Worm (Caenorhabditis elegans) whole organism, midembryonic: Measurements from ENCODE around the gene Y81B9A.2.

Source experiments
- T22C8.4 ChIP-seq: fragments of 200-800 bp; sonication (Bioruptor generic); IDR thresholded peaks from 2 replicates; pipeline ENCODE4 v1.3.6; 2022; ENCODE audit warnings: missing genetic modification characterization, missing compliant biosample characterization
- cog-1 ChIP-seq: sonication (generic microtip); optimal IDR thresholded peaks from 2 replicates; lab custom pipeline; 2016; ENCODE audit warnings: missing genetic modification characterization, missing compliant biosample characterization
- flt-1 ChIP-seq: fragments of 200-800 bp; sonication (Bioruptor generic); IDR thresholded peaks from 2 replicates; pipeline ENCODE4 v1.3.6; 2022; ENCODE audit warnings: missing genetic modification characterization, missing compliant biosample characterization
- klf-2 ChIP-seq: fragments of 200-800 bp; sonication (Bioruptor generic); conservative IDR thresholded peaks from 2 replicates; pipeline ENCODE4 v1.3.6; 2022; ENCODE audit warnings: missing genetic modification reagents, missing genetic modification characterization, missing compliant biosample characterization
- med-1 ChIP-seq: sonication (generic microtip); optimal IDR thresholded peaks from 2 replicates; lab custom pipeline; 2017; ENCODE audit warnings: missing genetic modification characterization, mild to moderate bottlenecking, missing compliant biosample characterization, antibody characterized with exemption, missing genetic modification reagents; ENCODE audit not compliant: insufficient read depth
- ref-1 ChIP-seq: fragments of 200-800 bp; sonication (Bioruptor generic); conservative IDR thresholded peaks from 2 replicates; pipeline ENCODE4 v1.3.6; 2022; ENCODE audit warnings: missing genetic modification reagents, missing genetic modification characterization, missing compliant biosample characterization
- tab-1 ChIP-seq: fragments of 200-800 bp; sonication (Bioruptor generic); IDR thresholded peaks from 2 replicates; pipeline ENCODE4 v1.3.6; 2022; ENCODE audit warnings: missing genetic modification characterization, missing compliant biosample characterization
- ztf-23 ChIP-seq: fragments of 200-800 bp; sonication (Bioruptor generic); IDR thresholded peaks from 2 replicates; pipeline ENCODE4 v1.3.6; 2022; ENCODE audit warnings: missing genetic modification reagents, missing genetic modification characterization, missing compliant biosample characterization
- ztf-29 ChIP-seq: fragments of 200-800 bp; sonication (Bioruptor generic); IDR thresholded peaks from 2 replicates; pipeline ENCODE4 v1.3.6; 2022; ENCODE audit warnings: missing genetic modification reagents, missing genetic modification characterization, missing compliant biosample characterization

Gene Y81B9A.2

DNA sequence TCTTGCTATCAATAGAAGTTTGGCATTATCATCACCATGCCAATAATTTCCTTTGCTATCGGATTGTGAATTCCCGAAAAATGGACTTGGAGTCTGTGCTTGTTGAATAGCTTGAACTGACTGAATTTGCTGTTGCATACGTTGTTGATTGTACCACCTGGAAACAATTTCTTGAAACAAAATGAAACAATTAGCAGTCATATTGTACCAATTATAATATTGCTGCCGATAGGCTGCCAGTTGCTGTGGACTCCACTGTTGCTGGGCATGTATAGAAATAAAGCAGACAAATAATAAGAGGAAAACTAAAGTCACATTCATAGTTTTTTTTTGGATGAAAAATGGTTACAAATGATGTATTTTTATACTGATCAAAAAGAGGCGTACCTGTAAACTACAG, 17.0 kb upstream of the Y81B9A.2 start, which contains the start of gene B0563.10:
TSS of gene B0563.10 (minus strand) at position 325 of the 400 bp plus-strand sequence.
- TF ChIP-seq tab-1 (GFP tag; lab: Robert Waterston, UW) (no peak), klf-2 (GFP tag; lab: Robert Waterston, UW) (no peak), ref-1 (GFP tag; lab: Robert Waterston, UW) (no peak), ztf-23 (no peak), T22C8.4 (GFP tag; lab: Robert Waterston, UW) (no peak), flt-1 (no peak), ztf-29 (GFP tag; lab: Robert Waterston, UW) (no peak), med-1 (GFP tag; lab: Kevin White, UChicago) (no peak), cog-1 (no peak)

DNA sequence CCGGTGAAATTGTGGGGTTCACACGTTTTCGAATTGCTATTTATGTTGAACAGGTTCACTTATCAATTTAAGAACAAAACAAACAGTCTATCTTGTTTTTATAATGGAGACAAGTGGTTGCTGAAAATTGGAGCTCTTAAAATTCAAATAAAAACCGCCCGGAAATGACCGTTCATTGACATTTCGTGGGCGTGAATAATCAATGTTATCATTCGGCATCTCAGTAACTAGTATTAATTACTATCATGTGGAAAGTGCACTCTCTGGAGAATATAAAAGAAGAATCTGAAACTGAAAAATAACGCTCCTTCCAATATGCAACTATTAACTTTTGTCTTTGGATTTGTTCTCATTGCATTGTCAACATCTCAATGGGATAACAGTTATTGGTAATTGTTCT, 15.7 kb upstream of the Y81B9A.2 start, which contains the start of gene B0563.9:
TSS of gene B0563.9 (plus strand) at position 301 of the 400 bp plus-strand sequence.
- no peak for TF ChIP-seq tab-1 (GFP tag; lab: Robert Waterston, UW)
- no peak for TF ChIP-seq ztf-29 (GFP tag; lab: Robert Waterston, UW)
- TF ChIP-seq med-1 (GFP tag; lab: Kevin White, UChicago): no peak
- TF ChIP-seq ref-1 (GFP tag; lab: Robert Waterston, UW): no peak
- TF ChIP-seq klf-2 (GFP tag; lab: Robert Waterston, UW): no peak
- TF ChIP-seq cog-1: no peak
- no peak for TF ChIP-seq ztf-23
- no peak for TF ChIP-seq T22C8.4 (GFP tag; lab: Robert Waterston, UW)
- TF ChIP-seq flt-1: no peak

DNA sequence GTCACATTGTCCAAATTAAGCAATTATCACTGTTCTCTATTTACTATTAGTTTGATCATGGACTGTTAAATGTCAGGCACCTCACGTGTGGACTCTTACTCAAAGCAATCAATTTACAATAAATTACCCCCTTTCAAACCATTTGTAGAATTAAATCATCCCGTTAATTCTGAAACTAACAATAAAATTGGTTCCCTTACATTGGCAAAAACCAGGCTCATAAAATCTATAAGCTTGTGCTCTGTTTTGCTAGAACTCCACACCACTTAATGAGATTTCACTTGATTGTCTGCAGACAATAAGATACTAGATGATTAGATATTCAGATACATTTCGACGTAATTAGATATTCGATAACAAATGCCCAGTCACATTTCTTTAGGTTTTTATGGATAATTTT, 13.9 kb upstream of the Y81B9A.2 start:
- TF ChIP-seq klf-2 (GFP tag; lab: Robert Waterston, UW): no peak
- TF ChIP-seq med-1 (GFP tag; lab: Kevin White, UChicago): no peak
- no peak for TF ChIP-seq flt-1
- no peak for TF ChIP-seq ref-1 (GFP tag; lab: Robert Waterston, UW)
- TF ChIP-seq cog-1: no peak
- TF ChIP-seq T22C8.4 (GFP tag; lab: Robert Waterston, UW): no peak
- TF ChIP-seq ztf-29 (GFP tag; lab: Robert Waterston, UW): no peak
- TF ChIP-seq ztf-23: no peak
- TF ChIP-seq tab-1 (GFP tag; lab: Robert Waterston, UW): no peak

DNA sequence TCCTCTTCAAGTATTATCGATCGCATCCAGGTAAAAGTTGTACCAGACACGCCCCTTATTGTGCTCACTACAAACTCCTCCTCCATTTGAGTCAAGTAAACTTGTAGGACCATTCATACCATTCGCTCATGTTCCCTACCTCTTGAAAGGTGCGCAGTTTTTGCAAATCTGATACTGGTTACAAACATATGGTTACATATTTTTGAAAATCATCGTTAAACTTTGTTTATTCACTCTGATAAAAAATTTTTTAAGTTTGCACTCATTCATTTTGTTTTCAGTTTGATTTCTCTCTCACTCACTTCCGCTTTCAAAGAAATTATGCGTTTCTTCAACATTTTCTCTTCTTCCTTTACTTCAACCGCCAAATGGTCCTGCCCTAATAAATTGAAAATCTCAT, 12.7 kb upstream of the Y81B9A.2 start, which contains the start of gene B0563.1:
TSS of gene B0563.1 (plus strand) at position 301 of the 400 bp plus-strand sequence.
- TF ChIP-seq ztf-23 (no peak), tab-1 (GFP tag; lab: Robert Waterston, UW) (no peak), klf-2 (GFP tag; lab: Robert Waterston, UW) (no peak)

DNA sequence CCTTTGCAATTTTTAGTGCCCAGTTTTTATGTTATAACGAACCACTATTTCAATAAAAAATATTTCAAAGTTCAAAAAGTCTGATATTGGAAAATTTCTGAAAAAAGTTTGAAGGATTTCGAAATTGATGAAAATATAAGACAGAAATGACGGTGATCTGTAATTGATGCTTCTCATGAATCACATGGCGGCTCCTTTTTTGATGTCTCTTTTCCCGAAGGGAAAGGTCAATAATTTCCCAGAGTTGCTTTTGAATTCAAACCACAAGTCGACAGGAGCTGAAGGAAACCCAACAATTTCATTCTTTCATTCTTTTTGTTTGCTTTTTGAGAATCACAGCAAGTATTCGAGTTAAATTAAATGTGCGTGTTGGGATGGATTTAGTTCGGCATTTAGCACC, 11.7 kb upstream of the Y81B9A.2 start, which contains the start of gene B0563.18:
TSS of gene B0563.18 (plus strand) at position 301 of the 400 bp plus-strand sequence.
- TF ChIP-seq klf-2 (GFP tag; lab: Robert Waterston, UW) (no peak), med-1 (GFP tag; lab: Kevin White, UChicago) (no peak), tab-1 (GFP tag; lab: Robert Waterston, UW) (no peak), ztf-29 (GFP tag; lab: Robert Waterston, UW) (no peak), ztf-23 (no peak), cog-1 (no peak)

DNA sequence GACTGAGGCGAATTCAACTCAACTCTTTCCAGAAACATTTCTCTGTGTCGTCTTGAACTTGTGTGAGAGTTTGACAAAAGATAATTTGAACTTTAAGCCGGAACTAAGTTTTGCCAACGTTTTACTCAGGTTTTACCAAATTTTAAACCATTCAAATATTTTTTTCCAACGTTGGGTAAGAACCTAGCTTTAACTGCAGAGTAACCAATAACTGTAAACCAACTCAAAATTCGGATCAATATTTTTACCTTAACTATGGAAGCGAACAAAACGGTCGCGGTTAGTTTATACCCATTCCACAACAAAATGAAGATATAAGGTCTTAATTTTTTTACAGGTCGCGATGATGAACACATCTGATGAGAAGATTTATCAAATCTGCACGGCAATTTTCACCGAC, 11.2 kb upstream of the Y81B9A.2 start:
- no peak for TF ChIP-seq ztf-29 (GFP tag; lab: Robert Waterston, UW)
- TF ChIP-seq ztf-23: no peak
- TF ChIP-seq tab-1 (GFP tag; lab: Robert Waterston, UW): no peak
- no peak for TF ChIP-seq med-1 (GFP tag; lab: Kevin White, UChicago)
- no peak for TF ChIP-seq T22C8.4 (GFP tag; lab: Robert Waterston, UW)
- TF ChIP-seq ref-1 (GFP tag; lab: Robert Waterston, UW): no peak
- TF ChIP-seq flt-1: no peak
- TF ChIP-seq klf-2 (GFP tag; lab: Robert Waterston, UW): no peak
- no peak for TF ChIP-seq cog-1

DNA sequence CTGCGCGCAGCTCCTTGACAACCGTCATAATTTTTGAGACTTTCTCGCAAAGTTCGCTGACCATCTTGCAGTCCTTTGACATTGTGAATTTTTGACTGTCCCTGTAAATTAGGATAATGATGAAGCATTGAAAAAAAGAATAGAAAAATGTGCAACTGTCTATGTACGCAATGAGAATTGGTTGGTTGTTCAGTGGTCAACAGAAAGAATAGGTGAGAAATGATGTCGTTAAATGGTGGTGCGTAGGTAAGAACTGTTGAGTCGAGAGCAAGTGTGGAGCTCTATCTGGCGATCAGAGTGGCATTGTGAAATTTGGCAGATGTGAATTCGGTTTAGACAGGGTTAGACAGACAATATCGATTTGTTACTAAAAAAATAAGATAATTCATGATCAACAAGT, 9.5 kb upstream of the Y81B9A.2 start, which contains the start of gene B0563.8:
TSS of gene B0563.8 (minus strand) at position 101 of the 400 bp plus-strand sequence.
- TF ChIP-seq klf-2 (GFP tag; lab: Robert Waterston, UW) (no peak), ztf-23 (no peak), T22C8.4 (GFP tag; lab: Robert Waterston, UW) (no peak), tab-1 (GFP tag; lab: Robert Waterston, UW) (no peak), ztf-29 (GFP tag; lab: Robert Waterston, UW) (no peak), cog-1 (no peak), med-1 (GFP tag; lab: Kevin White, UChicago) (no peak), flt-1 (no peak), ref-1 (GFP tag; lab: Robert Waterston, UW) (no peak)

DNA sequence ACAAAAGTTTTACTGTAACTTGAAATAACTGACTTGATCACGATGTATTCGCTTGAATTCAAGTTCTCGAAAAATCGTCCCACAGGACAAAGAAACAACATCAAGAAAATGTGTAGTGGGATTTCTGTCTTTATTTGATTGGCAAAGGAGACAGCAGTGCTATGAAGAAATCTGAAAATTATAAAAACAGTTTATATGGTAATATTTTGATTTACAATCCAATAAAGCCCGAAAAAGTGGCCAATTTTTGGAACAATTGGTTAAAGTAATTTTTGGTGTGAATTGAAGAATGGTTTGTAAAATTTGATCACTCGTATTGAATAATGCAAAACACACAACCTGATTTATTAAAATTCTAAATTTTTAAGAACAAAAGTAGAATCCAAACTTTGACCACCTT, 3.1 kb upstream of the Y81B9A.2 start, which contains the start of gene Y81B9A.4:
TSS of gene Y81B9A.4 (minus strand) at position 101 of the 400 bp plus-strand sequence.
- TF ChIP-seq klf-2 (GFP tag; lab: Robert Waterston, UW) (no peak), ztf-29 (GFP tag; lab: Robert Waterston, UW) (no peak), ztf-23 (no peak), tab-1 (GFP tag; lab: Robert Waterston, UW) (no peak)

DNA sequence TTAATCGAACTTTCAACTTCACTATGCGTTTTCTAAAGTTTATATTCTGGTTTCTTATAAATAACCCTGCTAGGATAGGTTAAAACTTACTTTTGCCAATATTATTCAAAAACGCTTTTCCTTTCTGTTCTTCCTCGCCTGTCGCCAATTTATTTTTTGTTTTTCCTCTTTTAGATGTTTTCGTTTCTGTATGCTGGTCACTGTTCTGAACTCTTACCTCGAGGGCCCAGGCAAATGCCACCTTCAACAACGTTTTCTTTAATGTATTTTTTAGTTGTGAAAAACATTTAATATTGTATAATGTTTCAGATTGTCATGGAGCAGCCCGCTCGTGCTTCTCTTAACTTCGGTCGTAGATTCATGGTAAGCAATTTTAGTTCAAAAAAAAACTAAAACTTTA, 1.8 kb upstream of the Y81B9A.2 start, which contains the start of gene Y81B9A.3:
TSS of gene Y81B9A.3 (plus strand) at position 301 of the 400 bp plus-strand sequence.
- TF ChIP-seq tab-1 (GFP tag; lab: Robert Waterston, UW) (no peak), ref-1 (GFP tag; lab: Robert Waterston, UW) (no peak), cog-1 (no peak), ztf-23 (no peak), ztf-29 (GFP tag; lab: Robert Waterston, UW) (no peak), T22C8.4 (GFP tag; lab: Robert Waterston, UW) (no peak), klf-2 (GFP tag; lab: Robert Waterston, UW) (no peak), med-1 (GFP tag; lab: Kevin White, UChicago) (no peak), flt-1 (no peak)
